Worm (Caenorhabditis elegans) whole organism, L4 larva: ENCODE measurements around the gene F57A8.7.
"Not testable (repeated sequence)": the region's sequence is repeated elsewhere in the genome, so short reads cannot be mapped to it uniquely, and the experiment has no call there.

Experiments
- F26F4.8 ChIP-seq: fragments of 200-800 bp; sonication (Bioruptor generic); conservative IDR thresholded peaks from 2 replicates; pipeline ENCODE4 v1.3.6; 2022; ENCODE audit warnings: missing genetic modification characterization, missing compliant biosample characterization
- T26A8.4 ChIP-seq: fragments of 200-800 bp; sonication (Bioruptor generic); IDR thresholded peaks from 2 replicates; pipeline ENCODE4 v1.3.6; 2022; ENCODE audit warnings: missing genetic modification characterization, missing compliant biosample characterization
- Y48G9A.11 ChIP-seq: fragments of 200-800 bp; sonication (Bioruptor generic); IDR thresholded peaks from 2 replicates; pipeline ENCODE4 v1.3.6; 2022; ENCODE audit warnings: missing genetic modification reagents, missing genetic modification characterization, missing compliant biosample characterization
- aha-1 ChIP-seq: fragments of 150-350 bp; peaks from one replicate; lab custom pipeline; 2014; ENCODE audit warnings: missing biosample characterization, missing genetic modification characterization
- ama-1 ChIP-seq: fragments of 150-350 bp; optimal IDR thresholded peaks from 2 replicates; lab custom pipeline; 2014; ENCODE audit warnings: inconsistent platforms, mixed read lengths
- arid-1 ChIP-seq: fragments of 200-800 bp; sonication (Bioruptor generic); conservative IDR thresholded peaks from 2 replicates; pipeline ENCODE4 v1.3.6; 2022; ENCODE audit warnings: missing genetic modification reagents, missing genetic modification characterization, missing compliant biosample characterization
- ceh-20 ChIP-seq: fragments of 200-800 bp; sonication (Bioruptor generic); IDR thresholded peaks from 2 replicates; pipeline ENCODE4 v1.3.6; 2022; ENCODE audit warnings: missing genetic modification reagents, missing genetic modification characterization, missing compliant biosample characterization
- ceh-44 ChIP-seq: fragments of 200-800 bp; sonication (Bioruptor generic); IDR thresholded peaks from 2 replicates; pipeline ENCODE4 v1.3.6; 2022; ENCODE audit warnings: missing genetic modification reagents, missing genetic modification characterization, missing compliant biosample characterization
- ctbp-1 ChIP-seq: fragments of 200-800 bp; sonication (Bioruptor generic); IDR thresholded peaks from 2 replicates; pipeline ENCODE4 v1.3.6; 2022; ENCODE audit warnings: missing genetic modification reagents, missing genetic modification characterization, missing compliant biosample characterization
- daf-8 ChIP-seq: fragments of 200-800 bp; sonication (Bioruptor generic); IDR thresholded peaks from 2 replicates; pipeline ENCODE4 v1.3.6; 2022; ENCODE audit warnings: missing genetic modification characterization, missing compliant biosample characterization
- dmd-6 ChIP-seq: fragments of 200-800 bp; sonication (Bioruptor generic); IDR thresholded peaks from 2 replicates; pipeline ENCODE4 v1.3.6; 2022; ENCODE audit warnings: missing genetic modification reagents, missing genetic modification characterization, missing compliant biosample characterization
- dmd-8 ChIP-seq: fragments of 200-800 bp; sonication (Bioruptor generic); IDR thresholded peaks from 2 replicates; pipeline ENCODE4 v1.3.6; 2022; ENCODE audit warnings: missing genetic modification characterization, missing compliant biosample characterization
- dmd-9 ChIP-seq: fragments of 200-800 bp; sonication (Bioruptor generic); IDR thresholded peaks from 2 replicates; pipeline ENCODE4 v1.3.6; 2022; ENCODE audit warnings: missing genetic modification reagents, missing genetic modification characterization, missing compliant biosample characterization
- egl-43 ChIP-seq: fragments of 200-800 bp; sonication (Bioruptor generic); IDR thresholded peaks from 2 replicates; pipeline ENCODE4 v1.3.6; 2022; ENCODE audit warnings: missing genetic modification reagents, missing genetic modification characterization, missing compliant biosample characterization
- gei-8 ChIP-seq: fragments of 200-800 bp; sonication (Bioruptor generic); optimal IDR thresholded peaks from 2 replicates; lab custom pipeline; 2018; ENCODE audit warnings: mild to moderate bottlenecking, missing genetic modification characterization, missing compliant biosample characterization
- hlh-30 ChIP-seq: sonication (generic microtip); optimal IDR thresholded peaks from 2 replicates; lab custom pipeline; 2017; ENCODE audit warnings: antibody characterized with exemption, mild to moderate bottlenecking, missing genetic modification characterization, missing compliant biosample characterization; ENCODE audit not compliant: insufficient read depth
- hmg-1.1 ChIP-seq: fragments of 200-800 bp; sonication (Bioruptor generic); IDR thresholded peaks from 2 replicates; pipeline ENCODE4 v1.3.6; 2022; ENCODE audit warnings: missing genetic modification reagents, missing genetic modification characterization, missing compliant biosample characterization
- lin-29 ChIP-seq: fragments of 200-800 bp; sonication (Bioruptor generic); IDR thresholded peaks from 2 replicates; pipeline ENCODE4 v1.3.6; 2022; ENCODE audit warnings: missing genetic modification reagents, missing genetic modification characterization, missing compliant biosample characterization
- lin-38 ChIP-seq: fragments of 200-800 bp; sonication (Bioruptor generic); IDR thresholded peaks from 2 replicates; pipeline ENCODE4 v1.3.6; 2022; ENCODE audit warnings: missing genetic modification reagents, missing genetic modification characterization, missing compliant biosample characterization
- madf-9 ChIP-seq: fragments of 200-800 bp; sonication (Bioruptor generic); conservative IDR thresholded peaks from 2 replicates; pipeline ENCODE4 v1.3.6; 2022; ENCODE audit warnings: missing genetic modification reagents, missing genetic modification characterization, missing compliant biosample characterization
- mdt-29 ChIP-seq: fragments of 200-800 bp; sonication (Bioruptor generic); IDR thresholded peaks from 2 replicates; pipeline ENCODE4 v1.3.6; 2022; ENCODE audit warnings: missing genetic modification reagents, missing genetic modification characterization, missing compliant biosample characterization
- mep-1 ChIP-seq: fragments of 150-350 bp; sonication (generic microtip); optimal IDR thresholded peaks from 3 replicates; lab custom pipeline; 2014; ENCODE audit warnings: missing biosample characterization, missing genetic modification characterization
- nhr-102 ChIP-seq: sonication (generic microtip); optimal IDR thresholded peaks from 2 replicates; lab custom pipeline; 2016; ENCODE audit warnings: mild to moderate bottlenecking, missing genetic modification characterization, moderate library complexity, missing compliant biosample characterization
- nhr-11 ChIP-seq: fragments of 150-350 bp; optimal IDR thresholded peaks from 2 replicates; lab custom pipeline; 2014; ENCODE audit warnings: missing biosample characterization, missing genetic modification characterization
- nhr-25 ChIP-seq: sonication (generic microtip); optimal IDR thresholded peaks from 2 replicates; lab custom pipeline; 2017; ENCODE audit warnings: missing genetic modification characterization, mild to moderate bottlenecking, missing compliant biosample characterization, antibody characterized with exemption, moderate library complexity, borderline replicate concordance; ENCODE audit not compliant: insufficient read depth
- nhr-28 ChIP-seq: fragments of 150-350 bp; optimal IDR thresholded peaks from 2 replicates; lab custom pipeline; 2014; ENCODE audit warnings: missing biosample characterization, missing genetic modification characterization
- nhr-41 ChIP-seq: fragments of 200-800 bp; sonication (Bioruptor generic); IDR thresholded peaks from 2 replicates; pipeline ENCODE4 v1.3.6; 2022; ENCODE audit warnings: missing genetic modification reagents, missing genetic modification characterization, missing compliant biosample characterization
- pha-4 ChIP-seq, 2 experiments: fragments of 150-350 bp in 1 of 2; fragments of 200-800 bp in 1 of 2; sonication (Bioruptor generic) in 1 of 2; IDR thresholded peaks in 1 of 2; optimal IDR thresholded peaks in 1 of 2; 2 replicates each; pipeline versions ENCODE4 v1.3.6 to Lab custom; 2014 to 2022; ENCODE audit warnings: missing genetic modification characterization in 2 of 2, missing genetic modification reagents in 2 of 2, missing biosample characterization in 1 of 2, missing compliant biosample characterization in 1 of 2
- php-3 ChIP-seq: fragments of 200-800 bp; sonication (Bioruptor generic); IDR thresholded peaks from 2 replicates; pipeline ENCODE4 v1.3.6; 2022; ENCODE audit warnings: missing genetic modification reagents, missing genetic modification characterization, missing compliant biosample characterization
- set-16 ChIP-seq: fragments of 200-800 bp; sonication (Bioruptor generic); IDR thresholded peaks from 2 replicates; pipeline ENCODE4 v1.3.6; 2022; ENCODE audit warnings: missing genetic modification reagents, missing genetic modification characterization, missing compliant biosample characterization
- unc-130 ChIP-seq: sonication (generic microtip); optimal IDR thresholded peaks from 2 replicates; lab custom pipeline; 2016; ENCODE audit warnings: missing genetic modification reagents, missing genetic modification characterization, missing compliant biosample characterization
- unc-62 ChIP-seq, 3 experiments: fragments of 150-350 bp in 1 of 3; sonication (generic microtip); optimal IDR thresholded peaks in 2 of 3; peaks in 1 of 3; 1 replicate in 1 of 3; 2 replicates in 2 of 3; lab custom pipeline; 2014 to 2017; ENCODE audit warnings: missing biosample characterization in 3 of 3, missing genetic modification characterization in 3 of 3, missing genetic modification reagents in 3 of 3, missing genotype in 1 of 3
- vab-7 ChIP-seq: fragments of 200-800 bp; sonication (Bioruptor generic); IDR thresholded peaks from 2 replicates; pipeline ENCODE4 v1.3.6; 2022; ENCODE audit warnings: missing genetic modification reagents, missing genetic modification characterization, missing compliant biosample characterization
- zfp-3 ChIP-seq: fragments of 200-800 bp; sonication (Bioruptor generic); conservative IDR thresholded peaks from 2 replicates; pipeline ENCODE4 v1.3.6; 2022; ENCODE audit warnings: missing genetic modification reagents, missing genetic modification characterization, missing compliant biosample characterization

Gene F57A8.7

ce11 chrV:10043234-10043796, 32.2 kb upstream of the F57A8.7 start, which contains the start of gene T06E8.8 (continued):
- TF ChIP-seq daf-8 (no peak), unc-130 (GFP tag; lab: Kevin White, UChicago) (no peak), arid-1 (GFP tag; lab: Robert Waterston, UW) (no peak), gei-8 (GFP tag; lab: Kevin White, UChicago) (peak; percentile 3), nhr-28 (tag; lab: Kevin White, UChicago) (peak; percentile 69)

ce11 chrV:10044735-10045134, 30.8 kb upstream of the F57A8.7 start:
- TF ChIP-seq dmd-6 (GFP tag; lab: Robert Waterston, UW) (no peak), aha-1 (tag; lab: Kevin White, UChicago) (peak; percentile 29)

- peak; percentile 43 for TF ChIP-seq nhr-25
- TF ChIP-seq nhr-28 (tag; lab: Kevin White, UChicago), result peak; percentile 16
- 0 out of 2 replicates have a peak, but pooled peaks have one; percentile 25 for TF ChIP-seq dmd-8 (GFP tag; lab: Robert Waterston, UW)
- TF ChIP-seq php-3 (GFP tag; lab: Robert Waterston, UW), result no peak
- peak; percentile 86 for TF ChIP-seq aha-1 (tag; lab: Kevin White, UChicago)
- TF ChIP-seq ama-1 (lab: Kevin White, UChicago), result peak; percentile 56
- TF ChIP-seq hlh-30 (tag; lab: Kevin White, UChicago), result peak; percentile 7
- 0 out of 2 replicates have a peak, but pooled peaks have one; percentile 19 for TF ChIP-seq T26A8.4 (GFP tag; lab: Robert Waterston, UW)
- no peak for TF ChIP-seq F26F4.8 (GFP tag; lab: Robert Waterston, UW)
- no peak for TF ChIP-seq zfp-3 (GFP tag; lab: Robert Waterston, UW)
- peak; percentile 2 for TF ChIP-seq nhr-11 (tag; lab: Kevin White, UChicago)
- peak in 1 of 2 experiments; percentile 74 for TF ChIP-seq unc-62 (GFP tag; optimal IDR thresholded peaks at IDR 0.05 in 1 of 2; lab: Kevin White, UChicago)
- TF ChIP-seq unc-62 (tag; optimal IDR thresholded peaks at IDR 0.05; lab: Kevin White, UChicago), result no peak
- TF ChIP-seq mep-1 (tag; lab: Kevin White, UChicago), result peak; percentile 22
These were observed 29.0 kb upstream of the F57A8.7 start for ce11 chrV:10046503-10046902.

ce11 chrV:10047189-10047588, 28.4 kb upstream of the F57A8.7 start:
- TF ChIP-seq ctbp-1 (GFP tag; lab: Robert Waterston, UW) (no peak), Y48G9A.11 (no peak), egl-43 (GFP tag; lab: Robert Waterston, UW) (peak; percentile 22; the same call in 1 of the 2 replicates), arid-1 (GFP tag; lab: Robert Waterston, UW) (no peak)

ce11 chrV:10049192-10049816, 26.2 kb upstream of the F57A8.7 start:
- TF ChIP-seq dmd-6 (GFP tag; lab: Robert Waterston, UW) (peak; percentile 67), ceh-44 (GFP tag; lab: Robert Waterston, UW) (0 out of 2 replicates have a peak, but pooled peaks have one; percentile 50), vab-7 (GFP tag; lab: Robert Waterston, UW) (0 out of 2 replicates have a peak, but pooled peaks have one; percentile 21), set-16 (GFP tag; lab: Robert Waterston, UW) (peak; percentile 89), lin-38 (GFP tag; lab: Robert Waterston, UW) (peak; percentile 69), mdt-29 (GFP tag; lab: Robert Waterston, UW) (peak; percentile 64), ceh-20 (GFP tag; lab: Robert Waterston, UW) (peak; percentile 61; the same call in 1 of the 2 replicates), T26A8.4 (GFP tag; lab: Robert Waterston, UW) (peak; percentile 72), ctbp-1 (GFP tag; lab: Robert Waterston, UW) (0 out of 2 replicates have a peak, but pooled peaks have one; percentile 20), lin-29 (GFP tag; lab: Robert Waterston, UW) (peak; percentile 51; the same call in 1 of the 2 replicates), arid-1 (GFP tag; lab: Robert Waterston, UW) (peak; percentile 31; the same call in 1 of the 2 replicates), Y48G9A.11 (peak; percentile 31; the same call in 1 of the 2 replicates), nhr-41 (GFP tag; lab: Robert Waterston, UW) (peak; percentile 75; the same call in 1 of the 2 replicates), dmd-9 (0 out of 2 replicates have a peak, but pooled peaks have one; percentile 36), dmd-8 (GFP tag; lab: Robert Waterston, UW) (0 out of 2 replicates have a peak, but pooled peaks have one; percentile 26), nhr-102 (peak; percentile 16), hmg-1.1 (GFP tag; lab: Robert Waterston, UW) (peak; percentile 64; the same call in 1 of the 2 replicates), pha-4 (GFP tag; IDR thresholded peaks at IDR 0.05; lab: Robert Waterston, UW) (peak; percentile 65), zfp-3 (GFP tag; lab: Robert Waterston, UW) (0 out of 2 replicates have a peak, but pooled peaks have one; percentile 54), madf-9 (GFP tag; lab: Robert Waterston, UW) (0 out of 2 replicates have a peak, but pooled peaks have one; percentile 56)
- TF ChIP-seq pha-4 (tag; optimal IDR thresholded peaks at IDR 0.05; lab: Kevin White, UChicago), result not testable (repeated sequence)
